Worm (Caenorhabditis elegans) whole organism, L1 larva: ENCODE data around the gene gst-9.

ENCODE experiments used
- elt-2 ChIP-seq: sonication (generic microtip); optimal IDR thresholded peaks from 2 replicates; lab custom pipeline; 2016; ENCODE audit warnings: missing genetic modification characterization, mild to moderate bottlenecking, inconsistent platforms, missing compliant biosample characterization, missing genetic modification reagents
- mab-9 ChIP-seq: fragments of 200-800 bp; sonication (Bioruptor generic); IDR thresholded peaks from 2 replicates; pipeline ENCODE4 v1.3.6; 2022; ENCODE audit warnings: missing genetic modification reagents, missing genetic modification characterization, missing compliant biosample characterization
- mdl-1 ChIP-seq, 2 experiments: fragments of 150-350 bp; optimal IDR thresholded peaks; 2 replicates each; lab custom pipeline; 2014 to 2017; ENCODE audit warnings: missing biosample characterization in 2 of 2, missing genetic modification characterization in 2 of 2, inconsistent platforms in 1 of 2
- nhr-71 ChIP-seq: sonication (generic microtip); optimal IDR thresholded peaks from 2 replicates; lab custom pipeline; 2016; ENCODE audit warnings: mild to moderate bottlenecking, missing genetic modification characterization, moderate library complexity, missing compliant biosample characterization
- tbx-2 ChIP-seq: sonication (generic microtip); optimal IDR thresholded peaks from 2 replicates; lab custom pipeline; 2016; ENCODE audit warnings: missing genetic modification characterization, missing compliant biosample characterization
- ztf-11 ChIP-seq, 2 experiments: sonication (generic microtip); optimal IDR thresholded peaks; 2 replicates each; lab custom pipeline; 2016 to 2017; ENCODE audit warnings: missing genetic modification characterization in 2 of 2, missing biosample characterization in 1 of 2, missing compliant biosample characterization in 1 of 2

DNA sequence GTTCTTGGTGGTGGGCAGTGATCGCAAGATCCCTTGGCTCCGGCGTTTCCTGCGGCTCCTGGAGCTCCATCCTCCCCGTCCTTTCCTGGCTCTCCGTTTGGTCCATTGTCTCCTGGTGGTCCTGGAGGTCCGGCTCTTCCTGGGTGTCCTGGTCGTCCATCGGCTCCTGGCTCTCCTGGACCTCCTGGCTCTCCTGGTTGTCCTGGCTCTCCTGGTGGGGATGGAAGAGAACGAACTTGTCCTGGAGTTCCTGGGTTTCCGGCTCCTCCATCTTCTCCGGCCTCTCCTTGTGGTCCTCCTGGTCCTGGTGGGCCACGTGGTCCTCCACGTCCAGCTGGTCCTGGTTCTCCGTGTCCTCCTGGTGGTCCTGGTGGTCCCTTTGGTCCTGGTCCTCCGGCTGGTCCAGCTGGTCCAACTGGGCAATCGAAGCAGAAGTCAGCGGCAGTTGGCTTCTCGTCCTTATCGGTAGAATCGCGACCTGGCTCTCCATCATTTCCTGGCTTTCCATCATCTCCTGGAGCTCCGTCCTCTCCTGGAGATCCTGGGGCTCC, 21.5 kb upstream of the gst-9 start:
- TF ChIP-seq ztf-11 (tag; optimal IDR thresholded peaks at IDR 0.05; lab: Kevin White, UChicago) (no peak), mab-9 (GFP tag; lab: Robert Waterston, UW) (no peak), tbx-2 (tag; lab: Kevin White, UChicago) (no peak), mdl-1 (tag; optimal IDR thresholded peaks at IDR 0.05; lab: Kevin White, UChicago) (no peak), elt-2 (tag; lab: Kevin White, UChicago) (no peak), nhr-71 (no peak)
